Fruit fly (Drosophila melanogaster) whole organism, pupa: ENCODE measurements around the gene CG11470.

Experiments
- CG10348 ChIP-seq: fragments of 200-800 bp; sonication (Bioruptor generic); IDR thresholded peaks from 2 replicates; pipeline ENCODE4 v1.3.6; 2022; ENCODE audit warnings: missing biosample characterization, missing genetic modification characterization
- CG12605 ChIP-seq: fragments of 200-800 bp; sonication (Bioruptor generic); IDR thresholded peaks from 2 replicates; pipeline ENCODE4 v1.3.6; 2022; ENCODE audit warnings: missing biosample characterization, missing genetic modification characterization
- CG13204 ChIP-seq: fragments of 200-800 bp; sonication (Bioruptor generic); optimal IDR thresholded peaks from 2 replicates; lab custom pipeline; 2018; ENCODE audit warnings: missing biosample characterization, mild to moderate bottlenecking, missing genetic modification characterization, moderate library complexity
- CG14655 ChIP-seq: fragments of 200-800 bp; sonication (Bioruptor generic); optimal IDR thresholded peaks from 3 replicates; lab custom pipeline; 2017; ENCODE audit warnings: mild to moderate bottlenecking, missing biosample characterization, missing genetic modification reagents, missing genetic modification characterization
- CG15710 ChIP-seq: fragments of 200-800 bp; sonication (Bioruptor generic); optimal IDR thresholded peaks from 2 replicates; lab custom pipeline; 2018; ENCODE audit warnings: missing biosample characterization, mild to moderate bottlenecking, missing genetic modification characterization, moderate library complexity
- CG17806 ChIP-seq: fragments of 200-800 bp; sonication (Bioruptor generic); optimal IDR thresholded peaks from 2 replicates; lab custom pipeline; 2018; ENCODE audit warnings: missing biosample characterization, mild to moderate bottlenecking, missing genetic modification characterization, moderate library complexity
- CG32121 ChIP-seq: fragments of 200-800 bp; sonication (Bioruptor generic); IDR thresholded peaks from 2 replicates; pipeline ENCODE4 v1.3.6; 2022; ENCODE audit warnings: missing biosample characterization, missing genetic modification characterization
- CG34367 ChIP-seq: fragments of 200-800 bp; sonication (Bioruptor generic); optimal IDR thresholded peaks from 2 replicates; lab custom pipeline; 2018; ENCODE audit warnings: missing biosample characterization, mild to moderate bottlenecking, missing genetic modification characterization
- CG4496 ChIP-seq: fragments of 200-800 bp; sonication (Bioruptor generic); IDR thresholded peaks from 3 replicates; pipeline ENCODE4 v1.3.6; 2022; ENCODE audit warnings: missing biosample characterization, missing genetic modification characterization
- CG8159 ChIP-seq: fragments of 200-800 bp; sonication (Bioruptor generic); optimal IDR thresholded peaks from 3 replicates; lab custom pipeline; 2018; ENCODE audit warnings: missing biosample characterization, mild to moderate bottlenecking, missing genetic modification characterization, moderate library complexity
- CG8301 ChIP-seq: fragments of 200-800 bp; sonication (Bioruptor generic); optimal IDR thresholded peaks from 2 replicates; lab custom pipeline; 2018; ENCODE audit warnings: missing biosample characterization, mild to moderate bottlenecking, missing genetic modification characterization
- CG9948 ChIP-seq: fragments of 200-800 bp; sonication (Bioruptor generic); optimal IDR thresholded peaks from 2 replicates; lab custom pipeline; 2018; ENCODE audit warnings: missing biosample characterization, mild to moderate bottlenecking, missing genetic modification characterization, moderate library complexity
- D1 ChIP-seq: fragments of 200-800 bp; sonication (Bioruptor generic); optimal IDR thresholded peaks from 2 replicates; lab custom pipeline; 2018; ENCODE audit warnings: missing biosample characterization, mild to moderate bottlenecking, missing genetic modification characterization, moderate library complexity
- EcR ChIP-seq: fragments of 200-800 bp; sonication (Bioruptor generic); optimal IDR thresholded peaks from 3 replicates; lab custom pipeline; 2019; ENCODE audit warnings: missing biosample characterization, missing genetic modification characterization, mild to moderate bottlenecking, moderate library complexity, missing genetic modification reagents
- Ets98B ChIP-seq: fragments of 200-800 bp; sonication (Bioruptor generic); IDR thresholded peaks from 2 replicates; pipeline ENCODE4 v1.3.6; 2022; ENCODE audit warnings: missing biosample characterization, missing genetic modification characterization
- Pif1A ChIP-seq: fragments of 200-800 bp; sonication (Bioruptor generic); optimal IDR thresholded peaks from 3 replicates; lab custom pipeline; 2016; ENCODE audit warnings: missing biosample characterization, missing genetic modification characterization
- Pif1B ChIP-seq: fragments of 200-800 bp; sonication (Bioruptor generic); optimal IDR thresholded peaks from 3 replicates; lab custom pipeline; 2016; ENCODE audit warnings: missing biosample characterization, missing genetic modification characterization
- Snoo ChIP-seq: fragments of 200-800 bp; sonication (Bioruptor generic); optimal IDR thresholded peaks from 3 replicates; lab custom pipeline; 2017; ENCODE audit warnings: missing biosample characterization, mild to moderate bottlenecking, missing genetic modification characterization, inconsistent platforms
- fd96Ca ChIP-seq: fragments of 200-800 bp; sonication (Bioruptor generic); IDR thresholded peaks from 3 replicates; pipeline ENCODE4 v1.3.6; 2022; ENCODE audit warnings: missing biosample characterization, missing genetic modification characterization
- gl ChIP-seq: fragments of 200-800 bp; sonication (Bioruptor generic); optimal IDR thresholded peaks from 2 replicates; lab custom pipeline; 2018; ENCODE audit warnings: missing biosample characterization, mild to moderate bottlenecking, missing genetic modification characterization
- rn ChIP-seq: fragments of 200-800 bp; sonication (Bioruptor generic); IDR thresholded peaks from 2 replicates; pipeline ENCODE4 v1.3.6; 2022; ENCODE audit warnings: missing biosample characterization, missing genetic modification characterization

CG11470 gene

DNA sequence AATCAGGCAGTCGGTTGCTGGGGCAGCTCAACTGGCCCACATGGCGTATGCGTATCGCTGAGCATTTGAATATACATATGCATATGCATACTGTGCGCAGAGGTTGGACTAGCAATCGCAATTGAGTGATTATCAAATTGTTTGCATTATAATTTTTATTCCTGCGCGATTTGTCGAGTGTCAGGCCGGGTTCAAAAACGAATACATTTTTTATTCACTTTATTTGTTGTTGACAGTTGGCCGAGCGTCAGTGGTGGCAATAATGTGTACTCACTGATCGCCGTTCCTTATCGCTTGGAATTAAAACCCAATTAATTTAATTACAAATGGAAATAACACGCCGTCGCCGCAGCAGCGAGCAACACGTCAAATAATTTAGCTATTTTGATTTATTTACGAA, 23.8 kb downstream of the CG11470 start:
- TF ChIP-seq CG8301 (tag; lab: Kevin White, UChicago) (no peak), CG4496 (GFP tag; lab: Robert Waterston, UW) (0 out of 3 replicates have a peak, but pooled peaks have one; percentile 14), EcR (GFP tag; lab: Kevin White, UChicago) (no peak), CG34367 (no peak)
- TF ChIP-seq, all 21 proteins: peak for 1

DNA sequence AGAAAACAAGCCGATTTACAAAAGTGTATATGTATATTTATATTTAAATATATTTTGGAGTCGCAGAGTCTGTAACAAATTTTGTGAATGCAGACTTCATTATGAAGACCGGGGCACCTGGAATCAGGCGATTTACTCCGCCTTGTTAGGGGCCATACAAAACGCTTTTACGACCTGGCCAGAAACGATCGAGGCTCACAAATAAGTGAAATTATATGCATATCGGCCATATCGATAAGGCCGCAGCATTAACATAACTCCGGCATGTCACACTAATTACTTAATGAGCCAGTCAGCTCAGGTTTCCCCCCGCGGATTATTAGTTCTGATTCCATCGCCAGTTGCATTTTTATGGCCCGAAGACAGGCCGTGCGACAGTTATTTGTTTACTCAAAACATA, 27.0 kb downstream of the CG11470 start:
- TF ChIP-seq EcR (GFP tag; lab: Kevin White, UChicago): no peak
- no peak for TF ChIP-seq rn
- TF ChIP-seq CG10348 (GFP tag; lab: Robert Waterston, UW): no peak
- no peak for TF ChIP-seq D1 (tag; lab: Kevin White, UChicago)
- no peak for TF ChIP-seq Pif1B (GFP tag; lab: Kevin White, UChicago)
- TF ChIP-seq CG8301 (tag; lab: Kevin White, UChicago): no peak
- no peak for TF ChIP-seq gl (tag; lab: Kevin White, UChicago)
- TF ChIP-seq Snoo: no peak
- TF ChIP-seq CG12605 (GFP tag; lab: Robert Waterston, UW): no peak
- TF ChIP-seq CG8159 (tag; lab: Kevin White, UChicago): no peak
- no peak for TF ChIP-seq CG9948 (tag; lab: Kevin White, UChicago)
- no peak for TF ChIP-seq fd96Ca (GFP tag; lab: Robert Waterston, UW)

DNA sequence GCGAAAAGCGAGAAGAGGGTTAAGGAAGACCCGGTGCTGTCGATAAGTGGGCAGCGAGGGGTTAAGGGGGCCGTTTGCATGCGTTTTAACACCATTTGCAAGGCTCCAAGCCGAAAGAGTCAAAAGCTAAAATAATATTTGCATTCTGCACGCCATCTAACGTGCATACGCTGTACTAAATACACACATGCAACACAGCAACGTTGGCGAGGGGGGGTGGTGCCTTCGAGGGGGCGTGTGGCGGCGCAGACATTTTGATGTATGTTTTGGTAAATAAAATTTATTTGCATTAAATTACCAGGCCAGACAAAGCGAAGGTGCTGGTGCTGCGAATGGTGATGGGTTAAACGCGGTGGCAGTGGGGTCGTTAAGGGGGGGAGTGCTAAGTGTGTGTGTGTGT, 29.1 kb downstream of the CG11470 start:
- TF ChIP-seq CG10348 (GFP tag; lab: Robert Waterston, UW) (no peak), Pif1A (no peak), CG13204 (GFP tag; lab: Kevin White, UChicago) (no peak), CG4496 (GFP tag; lab: Robert Waterston, UW) (no peak), CG15710 (tag; lab: Kevin White, UChicago) (no peak), CG34367 (no peak), CG12605 (GFP tag; lab: Robert Waterston, UW) (no peak)

DNA sequence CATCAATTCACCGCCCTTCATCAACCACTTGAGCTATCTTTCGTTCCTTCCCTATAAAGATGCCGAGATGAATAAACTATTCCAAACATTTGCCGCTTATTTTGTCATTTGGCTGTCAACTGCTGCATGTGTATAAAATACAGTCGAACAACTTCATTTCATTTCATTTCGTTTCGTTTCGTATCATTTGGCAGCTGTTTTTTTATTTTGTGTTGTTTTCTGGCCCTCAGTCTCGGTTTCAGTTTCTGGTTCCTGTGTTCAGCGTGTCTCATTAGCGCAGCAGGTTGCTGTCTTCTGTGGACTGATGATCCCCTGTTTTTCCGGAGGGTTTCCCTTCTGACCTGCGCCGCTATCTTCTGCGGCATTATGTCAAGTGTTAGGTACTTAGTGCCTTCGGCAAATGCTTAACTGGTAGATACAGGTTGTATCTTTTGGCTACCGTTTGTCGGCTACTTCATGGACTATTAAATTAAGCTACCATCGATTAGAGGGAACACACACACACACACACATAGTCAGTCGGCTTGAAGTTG, 30.1 kb downstream of the CG11470 start:
- TF ChIP-seq D1 (tag; lab: Kevin White, UChicago) (no peak), fd96Ca (GFP tag; lab: Robert Waterston, UW) (no peak), CG4496 (GFP tag; lab: Robert Waterston, UW) (no peak), CG8301 (tag; lab: Kevin White, UChicago) (no peak), Ets98B (GFP tag; lab: Robert Waterston, UW) (no peak), CG13204 (GFP tag; lab: Kevin White, UChicago) (no peak), CG17806 (no peak), Pif1B (GFP tag; lab: Kevin White, UChicago) (no peak), EcR (GFP tag; lab: Kevin White, UChicago) (no peak), CG32121 (GFP tag; lab: Robert Waterston, UW) (no peak), CG10348 (GFP tag; lab: Robert Waterston, UW) (no peak)
- TF ChIP-seq, all 21 proteins: peak for 0

DNA sequence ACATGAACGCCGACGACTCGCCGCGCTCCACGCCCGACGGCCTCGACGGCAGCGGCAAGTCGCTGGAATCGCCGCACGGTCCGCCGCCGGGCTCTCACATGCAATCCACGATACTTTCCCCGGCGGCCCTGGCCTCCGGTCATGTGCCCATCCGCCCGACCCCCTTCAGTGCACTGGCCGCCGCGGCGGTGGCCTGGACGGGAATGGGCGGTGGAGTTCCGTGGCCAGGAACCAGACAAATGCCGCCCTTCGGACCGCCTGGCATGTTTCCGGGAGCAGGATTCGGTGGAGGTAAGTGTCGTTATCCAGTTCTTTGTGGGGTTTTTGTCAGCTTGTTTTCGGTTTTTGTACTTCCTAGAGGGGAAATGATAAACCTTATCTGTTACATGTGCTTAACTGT, 32.0 kb downstream of the CG11470 start:
- TF ChIP-seq CG13204 (GFP tag; lab: Kevin White, UChicago): no peak
- TF ChIP-seq gl (tag; lab: Kevin White, UChicago): no peak
- TF ChIP-seq Ets98B (GFP tag; lab: Robert Waterston, UW): no peak
- no peak for TF ChIP-seq rn
- no peak for TF ChIP-seq fd96Ca (GFP tag; lab: Robert Waterston, UW)
- no peak for TF ChIP-seq CG34367
- TF ChIP-seq CG8159 (tag; lab: Kevin White, UChicago): no peak
- no peak for TF ChIP-seq Pif1B (GFP tag; lab: Kevin White, UChicago)
- TF ChIP-seq CG14655 (GFP tag; lab: Kevin White, UChicago): no peak
- TF ChIP-seq CG8301 (tag; lab: Kevin White, UChicago): no peak
- no peak for TF ChIP-seq Pif1A
- TF ChIP-seq CG32121 (GFP tag; lab: Robert Waterston, UW): no peak
- TF ChIP-seq CG12605 (GFP tag; lab: Robert Waterston, UW): no peak
- no peak for TF ChIP-seq CG9948 (tag; lab: Kevin White, UChicago)
- no peak for TF ChIP-seq CG17806

DNA sequence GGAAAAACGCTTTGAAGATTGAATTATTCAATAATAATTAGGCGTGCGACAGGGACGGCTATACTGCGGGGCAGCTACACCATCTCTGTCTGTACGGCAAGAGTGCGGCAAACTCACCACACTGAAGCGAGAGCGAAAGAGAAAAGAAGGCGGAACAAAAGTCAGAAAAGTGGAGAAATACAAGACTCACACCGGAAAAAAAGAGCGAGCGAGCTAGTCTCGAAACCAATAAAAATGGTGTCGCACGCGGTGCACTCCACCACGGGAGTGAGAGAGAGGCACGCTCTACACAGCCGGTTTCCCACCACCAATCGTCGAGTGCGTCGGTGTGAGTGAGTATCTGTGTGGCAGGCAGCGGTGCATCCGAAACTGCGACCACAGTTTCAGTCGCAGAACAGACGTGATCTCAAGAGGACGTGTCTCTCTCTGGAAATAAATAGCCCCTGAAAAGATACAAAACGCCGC, 33.5 kb downstream of the CG11470 start, which contains the start of gene Dr:
Gene Dr, plus strand, starts transcription at position 384 of the 465 bp plus-strand sequence.
- no peak for TF ChIP-seq CG9948 (tag; lab: Kevin White, UChicago)
- peak; percentile 6 for TF ChIP-seq CG34367
- no peak for TF ChIP-seq CG8301 (tag; lab: Kevin White, UChicago)
- TF ChIP-seq CG4496 (GFP tag; lab: Robert Waterston, UW): peak; percentile 69; the same call in 2 of the 3 replicates
- TF ChIP-seq gl (tag; lab: Kevin White, UChicago): no peak
- TF ChIP-seq Snoo: peak; percentile 14
- TF ChIP-seq CG15710 (tag; lab: Kevin White, UChicago): no peak
- TF ChIP-seq Ets98B (GFP tag; lab: Robert Waterston, UW): peak; percentile 30; the same call in 1 of the 2 replicates
- no peak for TF ChIP-seq Pif1B (GFP tag; lab: Kevin White, UChicago)
- TF ChIP-seq CG10348 (GFP tag; lab: Robert Waterston, UW): no peak
- no peak for TF ChIP-seq CG14655 (GFP tag; lab: Kevin White, UChicago)
- no peak for TF ChIP-seq Pif1A
- TF ChIP-seq CG32121 (GFP tag; lab: Robert Waterston, UW): peak; percentile 29; the same call in 1 of the 2 replicates
- peak; percentile 61; the same call in 2 of the 3 replicates for TF ChIP-seq fd96Ca (GFP tag; lab: Robert Waterston, UW)
- TF ChIP-seq EcR (GFP tag; lab: Kevin White, UChicago): no peak
- no peak for TF ChIP-seq CG17806
